Fruit fly (Drosophila melanogaster): ENCODE measurements around the gene unc-13-4A.

unc-13-4A gene

DNA sequence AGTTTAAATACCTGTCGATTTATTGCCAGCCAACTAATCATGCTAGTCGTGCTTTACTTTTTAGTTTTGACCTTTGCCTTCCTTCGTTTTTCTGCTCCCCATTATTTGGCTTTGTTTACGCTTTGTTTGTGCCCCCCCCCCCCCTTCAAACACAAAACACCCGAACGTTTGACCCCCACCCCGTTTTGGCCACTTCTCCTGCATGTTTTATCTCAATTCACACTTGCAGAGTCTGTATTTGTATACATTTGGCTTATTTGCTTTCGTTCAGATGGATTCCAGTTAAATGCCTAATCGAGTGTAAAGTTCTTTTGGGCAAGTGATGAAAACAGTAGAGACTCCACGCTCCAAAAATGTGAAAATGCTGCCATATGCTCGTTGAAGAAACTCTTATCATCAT, 36.6 kb upstream of the unc-13-4A start (continued):
- TF ChIP-seq twi (tag; optimal IDR thresholded peaks at IDR 0.05) = peak; percentile 21
- TF ChIP-seq exex (tag; optimal IDR thresholded peaks at IDR 0.05) = peak; percentile 34
- no peak for TF ChIP-seq zen (tag; optimal IDR thresholded peaks at IDR 0.05)
- peak; percentile 36 for TF ChIP-seq Med (GFP tag)
- 0 out of 4 replicates have a peak, but pooled peaks have one; percentile 33 for TF ChIP-seq chinmo (GFP tag; IDR thresholded peaks at IDR 0.05; ENCODE audit: partially characterized antibody)
- no peak for TF ChIP-seq emc (GFP tag; optimal IDR thresholded peaks at IDR 0.05)
- TF ChIP-seq Meics (GFP tag; optimal IDR thresholded peaks at IDR 0.05) = peak; percentile 16
- TF ChIP-seq CG7745 (tag; optimal IDR thresholded peaks at IDR 0.05) = no peak
- no peak for TF ChIP-seq CG11723 (GFP tag; optimal IDR thresholded peaks at IDR 0.05)
- peak; percentile 82 for TF ChIP-seq crol (GFP tag; IDR thresholded peaks at IDR 0.05)
- peak in 1 of 2 experiments; percentile 70 for TF ChIP-seq Hr78 (GFP tag; optimal IDR thresholded peaks at IDR 0.05)
- TF ChIP-seq sens (GFP tag) = peak; percentile 12
- TF ChIP-seq grn (GFP tag; optimal IDR thresholded peaks at IDR 0.05) = no peak
- TF ChIP-seq CG34376 (GFP tag; optimal IDR thresholded peaks at IDR 0.05) = peak; percentile 15
- TF ChIP-seq lov (optimal IDR thresholded peaks at IDR 0.05) = no peak
- TF ChIP-seq lov (GFP tag; IDR thresholded peaks at IDR 0.05) = no peak
- no peak for TF ChIP-seq D19B (GFP tag; optimal IDR thresholded peaks at IDR 0.05)
- peak; percentile 37 for TF ChIP-seq sd (tag; optimal IDR thresholded peaks at IDR 0.05)
- TF ChIP-seq CG14667 (GFP tag; IDR thresholded peaks at IDR 0.05) = no peak
- TF ChIP-seq sna (GFP tag; IDR thresholded peaks at IDR 0.05; ENCODE audit: partially characterized antibody) = no peak
- peak; percentile 16 for TF ChIP-seq mirr (GFP tag; optimal IDR thresholded peaks at IDR 0.05)
- TF ChIP-seq HHEX (GFP tag; optimal IDR thresholded peaks at IDR 0.05) = peak; percentile 10
- no peak for TF ChIP-seq CG10267 (tag; optimal IDR thresholded peaks at IDR 0.05)
- peak; percentile 27 for TF ChIP-seq CG7987 (GFP tag; optimal IDR thresholded peaks at IDR 0.05)
- TF ChIP-seq CG10209 (GFP tag; optimal IDR thresholded peaks at IDR 0.05) = no peak
- no peak for TF ChIP-seq kni (GFP tag; optimal IDR thresholded peaks at IDR 0.05)
- peak; percentile 24 for TF ChIP-seq BtbVII (GFP tag; optimal IDR thresholded peaks at IDR 0.05)
- TF ChIP-seq Optix (GFP tag; IDR thresholded peaks at IDR 0.05) = no peak
- TF ChIP-seq lab (GFP tag; optimal IDR thresholded peaks at IDR 0.05) = peak; percentile 57
- no peak for TF ChIP-seq CG43689 (GFP tag; IDR thresholded peaks at IDR 0.05)
- no peak for TF ChIP-seq CrebB (tag; optimal IDR thresholded peaks at IDR 0.05)
- TF ChIP-seq row (GFP tag; IDR thresholded peaks at IDR 0.05) = no peak
- TF ChIP-seq CG8290 (GFP tag; optimal IDR thresholded peaks at IDR 0.05) = no peak
- peak in 1 of 2 experiments; percentile 32 for TF ChIP-seq CG8290 (tag; optimal IDR thresholded peaks at IDR 0.05)
- no peak for TF ChIP-seq CG6791 (GFP tag; IDR thresholded peaks at IDR 0.05; ENCODE audit: partially characterized antibody)
- no peak for TF ChIP-seq Lpt (GFP tag; optimal IDR thresholded peaks at IDR 0.05)
- no peak for TF ChIP-seq wek (GFP tag; optimal IDR thresholded peaks at IDR 0.05)
- TF ChIP-seq ci (GFP tag; IDR thresholded peaks at IDR 0.05) = no peak
- peak; percentile 4 for TF ChIP-seq Asciz (GFP tag; optimal IDR thresholded peaks at IDR 0.05)
- no peak for TF ChIP-seq CG6683 (GFP tag; optimal IDR thresholded peaks at IDR 0.05)
- TF ChIP-seq Hand (GFP tag; optimal IDR thresholded peaks at IDR 0.05) = peak; percentile 47
- no peak for TF ChIP-seq Hr39 (optimal IDR thresholded peaks at IDR 0.05)
- TF ChIP-seq Neu2 (GFP tag; optimal IDR thresholded peaks at IDR 0.05; ENCODE audit: borderline replicate concordance) = no peak
- no peak for TF ChIP-seq Dll (GFP tag; IDR thresholded peaks at IDR 0.05; ENCODE audit: partially characterized antibody)
- no peak for TF ChIP-seq CG1792 (GFP tag; optimal IDR thresholded peaks at IDR 0.05)
- TF ChIP-seq lmd (GFP tag; IDR thresholded peaks at IDR 0.05) = no peak
- TF ChIP-seq Rfx (GFP tag; IDR thresholded peaks at IDR 0.05) = peak; percentile 41; the same call in 1 of the 2 replicates
- TF ChIP-seq psq (GFP tag; optimal IDR thresholded peaks at IDR 0.05) = no peak
- TF ChIP-seq Sin3A (optimal IDR thresholded peaks at IDR 0.05) = no peak
- no peak for TF ChIP-seq Gsc (GFP tag; IDR thresholded peaks at IDR 0.05)
- TF ChIP-seq ftz-f1 (GFP tag; optimal IDR thresholded peaks at IDR 0.05) = no peak
- no peak for TF ChIP-seq Lim3 (GFP tag; IDR thresholded peaks at IDR 0.05)
